Fruit fly (Drosophila melanogaster) whole organism, wandering third instar larva: ENCODE data around the gene PIG-T.

ENCODE experiments used
- Myc ChIP-seq: fragments of >200 bp; optimal IDR thresholded peaks from 2 replicates; lab custom pipeline; 2017
- lola ChIP-seq: fragments of >200 bp; optimal IDR thresholded peaks from 2 replicates; lab custom pipeline; 2017; ENCODE audit warnings: missing biosample characterization, missing genetic modification characterization

dm6 chrX:8412197-8413160 is 5.4 kb upstream of the PIG-T start:
- TF ChIP-seq Myc (lab: Kevin White, UChicago) (no peak), lola (GFP tag; lab: Kevin White, UChicago) (no peak)
